Fruit fly (Drosophila melanogaster) whole organism, embryonic: ENCODE results near the gene Pex7.

Source experiments
- Atf3 ChIP-seq: fragments of 200-800 bp; sonication (Bioruptor generic); optimal IDR thresholded peaks from 3 replicates; lab custom pipeline; 2016; ENCODE audit warnings: missing biosample characterization, missing genetic modification characterization
- BtbVII ChIP-seq: fragments of 200-800 bp; sonication (Bioruptor generic); optimal IDR thresholded peaks from 3 replicates; lab custom pipeline; 2017; ENCODE audit warnings: missing biosample characterization, mild to moderate bottlenecking, missing genetic modification characterization
- CG10209 ChIP-seq: fragments of 200-800 bp; sonication (Bioruptor generic); optimal IDR thresholded peaks from 3 replicates; lab custom pipeline; 2017; ENCODE audit warnings: missing biosample characterization, mild to moderate bottlenecking, missing genetic modification characterization, missing genetic modification reagents
- CG10267 ChIP-seq: fragments of 200-800 bp; sonication (Bioruptor generic); optimal IDR thresholded peaks from 2 replicates; lab custom pipeline; 2018; ENCODE audit warnings: missing biosample characterization, mild to moderate bottlenecking, missing genetic modification characterization, moderate library complexity
- CG10654 ChIP-seq: fragments of 200-800 bp; sonication (Bioruptor generic); optimal IDR thresholded peaks from 2 replicates; lab custom pipeline; 2016; ENCODE audit warnings: missing biosample characterization, missing genetic modification characterization
- CG12155 ChIP-seq: fragments of 200-800 bp; sonication (Bioruptor generic); optimal IDR thresholded peaks from 3 replicates; lab custom pipeline; 2016; ENCODE audit warnings: missing biosample characterization, missing genetic modification characterization
- CG12236 ChIP-seq: fragments of 200-800 bp; sonication (Bioruptor generic); optimal IDR thresholded peaks from 2 replicates; lab custom pipeline; 2016; ENCODE audit warnings: missing biosample characterization, missing genetic modification characterization
- CG12299 ChIP-seq: fragments of 200-800 bp; sonication (Bioruptor generic); optimal IDR thresholded peaks from 2 replicates; lab custom pipeline; 2018; ENCODE audit warnings: missing biosample characterization, mild to moderate bottlenecking, missing genetic modification characterization
- CG1603 ChIP-seq: fragments of 200-800 bp; sonication (Bioruptor generic); optimal IDR thresholded peaks from 2 replicates; lab custom pipeline; 2019; ENCODE audit warnings: missing biosample characterization, mild to moderate bottlenecking, missing genetic modification characterization, moderate library complexity
- CG16863 ChIP-seq: fragments of 200-800 bp; sonication (Bioruptor generic); optimal IDR thresholded peaks from 3 replicates; lab custom pipeline; 2016; ENCODE audit warnings: missing biosample characterization, missing genetic modification characterization
- CG17328 ChIP-seq: fragments of 200-800 bp; sonication (Bioruptor generic); IDR thresholded peaks from 2 replicates; pipeline ENCODE4 v1.3.6; 2022; ENCODE audit warnings: missing biosample characterization, missing genetic modification characterization
- CG17568 ChIP-seq: fragments of 200-800 bp; sonication (Bioruptor generic); optimal IDR thresholded peaks from 2 replicates; lab custom pipeline; 2018; ENCODE audit warnings: missing biosample characterization, mild to moderate bottlenecking, missing genetic modification characterization, moderate library complexity
- CG18476 ChIP-seq: fragments of 200-800 bp; sonication (Bioruptor generic); optimal IDR thresholded peaks from 2 replicates; lab custom pipeline; 2016; ENCODE audit warnings: missing biosample characterization, mild to moderate bottlenecking, missing genetic modification characterization
- CG18599 ChIP-seq: fragments of 200-800 bp; sonication (Bioruptor generic); optimal IDR thresholded peaks from 3 replicates; lab custom pipeline; 2017; ENCODE audit warnings: missing biosample characterization, missing genetic modification characterization, mild to moderate bottlenecking, moderate library complexity, missing genetic modification reagents
- CG2120 ChIP-seq: fragments of 200-800 bp; sonication (Bioruptor generic); optimal IDR thresholded peaks from 3 replicates; lab custom pipeline; 2016; ENCODE audit warnings: missing biosample characterization, missing genetic modification characterization
- CG3065 ChIP-seq: fragments of 200-800 bp; sonication (Bioruptor generic); optimal IDR thresholded peaks from 2 replicates; lab custom pipeline; 2016; ENCODE audit warnings: missing biosample characterization, missing genetic modification characterization
- CG3995 ChIP-seq: fragments of 200-800 bp; sonication (Bioruptor generic); optimal IDR thresholded peaks from 3 replicates; lab custom pipeline; 2016; ENCODE audit warnings: missing biosample characterization, missing genetic modification characterization
- CG42726 ChIP-seq: fragments of 200-800 bp; sonication (Bioruptor generic); IDR thresholded peaks from 2 replicates; pipeline ENCODE4 v1.3.6; 2022; ENCODE audit warnings: missing biosample characterization, missing genetic modification characterization; ENCODE audit not compliant: partially characterized antibody
- CG6689 ChIP-seq: fragments of 200-800 bp; sonication (Bioruptor generic); IDR thresholded peaks from 2 replicates; pipeline ENCODE4 v1.3.6; 2022; ENCODE audit warnings: missing biosample characterization, missing genetic modification characterization
- CG7271 ChIP-seq: fragments of 200-800 bp; sonication (Bioruptor generic); optimal IDR thresholded peaks from 2 replicates; lab custom pipeline; 2018; ENCODE audit warnings: missing biosample characterization, mild to moderate bottlenecking, missing genetic modification characterization, moderate library complexity
- CG9932 ChIP-seq: fragments of 200-800 bp; sonication (Bioruptor generic); IDR thresholded peaks from 2 replicates; pipeline ENCODE4 v1.3.6; 2022; ENCODE audit warnings: missing biosample characterization, missing genetic modification characterization
- D19A ChIP-seq: fragments of 200-800 bp; optimal IDR thresholded peaks from 3 replicates; lab custom pipeline; 2019; ENCODE audit warnings: missing biosample characterization, mild to moderate bottlenecking, missing genetic modification characterization, moderate library complexity
- Ets65A ChIP-seq: fragments of 200-800 bp; sonication (Bioruptor generic); peaks from one replicate; lab custom pipeline; 2016; ENCODE audit warnings: missing biosample characterization, missing genetic modification characterization
- HmgZ ChIP-seq: fragments of 200-800 bp; sonication (Bioruptor generic); optimal IDR thresholded peaks from 2 replicates; lab custom pipeline; 2018; ENCODE audit warnings: missing biosample characterization, mild to moderate bottlenecking, missing genetic modification characterization
- Hmr ChIP-seq: fragments of 200-800 bp; sonication (Bioruptor generic); optimal IDR thresholded peaks from 3 replicates; lab custom pipeline; 2017; ENCODE audit warnings: mild to moderate bottlenecking, missing biosample characterization, missing genetic modification reagents, missing genetic modification characterization
- Hmx ChIP-seq: fragments of 200-800 bp; sonication (Bioruptor generic); optimal IDR thresholded peaks from 2 replicates; lab custom pipeline; 2016; ENCODE audit warnings: missing biosample characterization, missing genetic modification characterization
- Myb ChIP-seq: fragments of 200-800 bp; sonication (Bioruptor generic); optimal IDR thresholded peaks from 2 replicates; lab custom pipeline; 2016; ENCODE audit warnings: missing biosample characterization, missing genetic modification characterization
- NC2α ChIP-seq: fragments of 200-800 bp; sonication (Bioruptor generic); optimal IDR thresholded peaks from 2 replicates; lab custom pipeline; 2016; ENCODE audit warnings: missing biosample characterization, missing genetic modification characterization
- NK7.1 ChIP-seq: fragments of 200-800 bp; sonication (Bioruptor generic); optimal IDR thresholded peaks from 3 replicates; lab custom pipeline; 2016; ENCODE audit warnings: missing biosample characterization, missing genetic modification characterization
- PHDP ChIP-seq: fragments of 200-800 bp; sonication (Bioruptor generic); optimal IDR thresholded peaks from 3 replicates; lab custom pipeline; 2018; ENCODE audit warnings: missing biosample characterization, mild to moderate bottlenecking, missing genetic modification characterization, moderate library complexity
- Scr ChIP-seq: fragments of 200-800 bp; sonication (Bioruptor generic); IDR thresholded peaks from 2 replicates; pipeline ENCODE4 v1.3.6; 2022; ENCODE audit warnings: missing biosample characterization, missing genetic modification characterization; ENCODE audit not compliant: partially characterized antibody
- Six4 ChIP-seq: fragments of 200-800 bp; sonication (Bioruptor generic); optimal IDR thresholded peaks from 2 replicates; lab custom pipeline; 2016; ENCODE audit warnings: missing biosample characterization, missing genetic modification characterization
- Spps ChIP-seq: fragments of 200-800 bp; sonication (Bioruptor generic); optimal IDR thresholded peaks from 2 replicates; lab custom pipeline; 2018; ENCODE audit warnings: missing biosample characterization, mild to moderate bottlenecking, missing genetic modification characterization
- Sry-β ChIP-seq: fragments of 200-800 bp; sonication (Bioruptor generic); optimal IDR thresholded peaks from 2 replicates; lab custom pipeline; 2018; ENCODE audit warnings: missing biosample characterization, mild to moderate bottlenecking, missing genetic modification characterization, moderate library complexity
- Xrp1 ChIP-seq: fragments of 200-800 bp; sonication (Bioruptor generic); IDR thresholded peaks from 2 replicates; pipeline ENCODE4 v1.3.6; 2022; ENCODE audit warnings: missing biosample characterization, missing genetic modification characterization
- al ChIP-seq: fragments of 200-800 bp; sonication (Bioruptor generic); IDR thresholded peaks from 2 replicates; pipeline ENCODE4 v1.3.6; 2022; ENCODE audit warnings: missing biosample characterization, missing genetic modification characterization
- ato ChIP-seq: fragments of 200-800 bp; sonication (Bioruptor generic); IDR thresholded peaks from 2 replicates; pipeline ENCODE4 v1.3.6; 2022; ENCODE audit warnings: missing biosample characterization, missing genetic modification characterization; ENCODE audit not compliant: partially characterized antibody
- br ChIP-seq: fragments of >200 bp; optimal IDR thresholded peaks from 2 replicates; lab custom pipeline; 2017
- cad ChIP-seq: fragments of >200 bp; optimal IDR thresholded peaks from 2 replicates; lab custom pipeline; 2017; ENCODE audit warnings: missing biosample characterization, missing genetic modification characterization
- cato ChIP-seq: fragments of 200-800 bp; sonication (Bioruptor generic); optimal IDR thresholded peaks from 2 replicates; lab custom pipeline; 2016; ENCODE audit warnings: missing biosample characterization, missing genetic modification characterization, borderline replicate concordance
- cg ChIP-seq: fragments of 200-800 bp; sonication (Bioruptor generic); optimal IDR thresholded peaks from 3 replicates; lab custom pipeline; 2019; ENCODE audit warnings: missing biosample characterization, mild to moderate bottlenecking, missing genetic modification characterization, moderate library complexity
- chn ChIP-seq: fragments of 200-800 bp; sonication (Bioruptor generic); optimal IDR thresholded peaks from 2 replicates; lab custom pipeline; 2016; ENCODE audit warnings: missing biosample characterization, missing genetic modification characterization
- fd102C ChIP-seq: fragments of 200-800 bp; sonication (Bioruptor generic); optimal IDR thresholded peaks from 2 replicates; lab custom pipeline; 2018; ENCODE audit warnings: missing biosample characterization, mild to moderate bottlenecking, missing genetic modification characterization, moderate library complexity
- fd64A ChIP-seq: fragments of 200-800 bp; sonication (Bioruptor generic); optimal IDR thresholded peaks from 3 replicates; lab custom pipeline; 2018; ENCODE audit warnings: missing biosample characterization, mild to moderate bottlenecking, missing genetic modification characterization
- gsb ChIP-seq: fragments of 200-800 bp; sonication (Bioruptor generic); IDR thresholded peaks from 2 replicates; pipeline ENCODE4 v1.3.6; 2022; ENCODE audit warnings: missing biosample characterization, missing genetic modification characterization
- jumu ChIP-seq: fragments of 200-800 bp; sonication (Bioruptor generic); optimal IDR thresholded peaks from 3 replicates; lab custom pipeline; 2016; ENCODE audit warnings: missing biosample characterization, missing genetic modification characterization
- maf-S ChIP-seq: fragments of 200-800 bp; sonication (Bioruptor generic); optimal IDR thresholded peaks from 2 replicates; lab custom pipeline; 2016; ENCODE audit warnings: missing biosample characterization, missing genetic modification characterization
- salm ChIP-seq: fragments of 200-800 bp; sonication (Bioruptor generic); optimal IDR thresholded peaks from 2 replicates; lab custom pipeline; 2018; ENCODE audit warnings: missing biosample characterization, mild to moderate bottlenecking, missing genetic modification characterization
- sima ChIP-seq: fragments of 200-800 bp; sonication (Bioruptor generic); optimal IDR thresholded peaks from 2 replicates; lab custom pipeline; 2016; ENCODE audit warnings: missing biosample characterization, missing genetic modification characterization
- trem ChIP-seq: fragments of 200-800 bp; optimal IDR thresholded peaks from 3 replicates; lab custom pipeline; 2019; ENCODE audit warnings: missing biosample characterization, mild to moderate bottlenecking, missing genetic modification characterization, moderate library complexity
- unpg ChIP-seq: fragments of 200-800 bp; sonication (Bioruptor generic); optimal IDR thresholded peaks from 3 replicates; lab custom pipeline; 2018; ENCODE audit warnings: missing biosample characterization, mild to moderate bottlenecking, missing genetic modification characterization, moderate library complexity

Gene Pex7

dm6 chr3L:8667809-8668593, 21.1 kb downstream of the Pex7 start (continued):
- no peak for TF ChIP-seq Atf3
- TF ChIP-seq Spps: peak; percentile 3
- no peak for TF ChIP-seq Sry-β (GFP tag; lab: Kevin White, UChicago)
- TF ChIP-seq CG3065: no peak
- no peak for TF ChIP-seq gsb (GFP tag; lab: Robert Waterston, UW)
- TF ChIP-seq fd102C (GFP tag; lab: Kevin White, UChicago): no peak
- TF ChIP-seq CG12155 (GFP tag; lab: Kevin White, UChicago): no peak
- TF ChIP-seq unpg (GFP tag; lab: Kevin White, UChicago): peak; percentile 53
- no peak for TF ChIP-seq al
- no peak for TF ChIP-seq CG2120 (GFP tag; lab: Kevin White, UChicago)
- TF ChIP-seq CG16863 (GFP tag; lab: Kevin White, UChicago): no peak
- peak; percentile 45 for TF ChIP-seq D19A (tag; lab: Kevin White, UChicago)
- no peak for TF ChIP-seq Hmx (GFP tag; lab: Kevin White, UChicago)
- no peak for TF ChIP-seq Hmr (GFP tag; lab: Kevin White, UChicago)
- peak; percentile 45 for TF ChIP-seq PHDP (tag; lab: Kevin White, UChicago)
- no peak for TF ChIP-seq HmgZ (tag; lab: Kevin White, UChicago)
- TF ChIP-seq trem: peak; percentile 43
- TF ChIP-seq CG12299 (tag; lab: Kevin White, UChicago): no peak
- TF ChIP-seq Scr: no peak
- TF ChIP-seq CG10209 (GFP tag; lab: Kevin White, UChicago): peak; percentile 13
- TF ChIP-seq fd64A (GFP tag; lab: Kevin White, UChicago): no peak
- no peak for TF ChIP-seq CG18476 (GFP tag; lab: Kevin White, UChicago)
- no peak for TF ChIP-seq CG9932
- TF ChIP-seq BtbVII (GFP tag; lab: Kevin White, UChicago): no peak
- TF ChIP-seq sima (GFP tag; lab: Kevin White, UChicago): no peak
- TF ChIP-seq salm (tag; lab: Kevin White, UChicago): no peak
- no peak for TF ChIP-seq CG17328
- peak; percentile 47 for TF ChIP-seq CG6689
- no peak for TF ChIP-seq maf-S (GFP tag; lab: Kevin White, UChicago)
- TF ChIP-seq cad (GFP tag; lab: Kevin White, UChicago): no peak
- TF ChIP-seq CG7271 (tag; lab: Kevin White, UChicago): no peak
- TF ChIP-seq CG1603 (tag; lab: Kevin White, UChicago): no peak
- TF ChIP-seq chn (GFP tag; lab: Kevin White, UChicago): no peak
- TF ChIP-seq CG42726: no peak
- TF ChIP-seq NC2α (GFP tag; lab: Kevin White, UChicago): no peak
- no peak for TF ChIP-seq cg
- no peak for TF ChIP-seq Six4
- TF ChIP-seq Ets65A (GFP tag; lab: Kevin White, UChicago): peak; percentile 16
- TF ChIP-seq CG10267: peak; percentile 58
- TF ChIP-seq CG18599: peak; percentile 9
- TF ChIP-seq NK7.1 (GFP tag; lab: Kevin White, UChicago): no peak
- TF ChIP-seq CG12236 (GFP tag; lab: Kevin White, UChicago): no peak
- no peak for TF ChIP-seq jumu (GFP tag; lab: Kevin White, UChicago)
- TF ChIP-seq Myb (GFP tag; lab: Kevin White, UChicago): no peak
- peak; percentile 4 for TF ChIP-seq CG17568 (GFP tag; lab: Kevin White, UChicago)
- TF ChIP-seq CG3995 (GFP tag; lab: Kevin White, UChicago): no peak
- TF ChIP-seq ato: no peak
- TF ChIP-seq cato (GFP tag; lab: Kevin White, UChicago): no peak
- peak; percentile 75 for TF ChIP-seq Xrp1 (GFP tag; lab: Robert Waterston, UW)
- TF ChIP-seq br (lab: Kevin White, UChicago): no peak
- TF ChIP-seq CG10654: no peak
